Worm (Caenorhabditis elegans) whole organism, L4 larva: ENCODE results near the gene Y38E10A.3.

Source experiments
- D1046.2 ChIP-seq: fragments of 200-800 bp; sonication (Bioruptor generic); IDR thresholded peaks from 2 replicates; pipeline ENCODE4 v1.3.6; 2022; ENCODE audit warnings: missing genetic modification characterization, missing compliant biosample characterization
- Y75B8A.6 ChIP-seq: fragments of 200-800 bp; sonication (Bioruptor generic); IDR thresholded peaks from 2 replicates; pipeline ENCODE4 v1.3.6; 2022; ENCODE audit warnings: missing genetic modification reagents, missing genetic modification characterization, missing compliant biosample characterization
- arid-1 ChIP-seq: fragments of 200-800 bp; sonication (Bioruptor generic); conservative IDR thresholded peaks from 2 replicates; pipeline ENCODE4 v1.3.6; 2022; ENCODE audit warnings: missing genetic modification reagents, missing genetic modification characterization, missing compliant biosample characterization
- attf-4 ChIP-seq: sonication (generic microtip); optimal IDR thresholded peaks from 3 replicates; lab custom pipeline; 2017; ENCODE audit warnings: missing biosample characterization, missing genetic modification characterization
- ceh-28 ChIP-seq: fragments of 150-350 bp; optimal IDR thresholded peaks from 2 replicates; lab custom pipeline; 2014; ENCODE audit warnings: missing biosample characterization, missing genetic modification reagents, missing genetic modification characterization
- ceh-82 ChIP-seq: sonication (generic microtip); optimal IDR thresholded peaks from 2 replicates; lab custom pipeline; 2017; ENCODE audit warnings: missing biosample characterization, missing genetic modification characterization
- daf-16 ChIP-seq, 3 experiments: sonication (generic microtip); optimal IDR thresholded peaks; 2 replicates each; lab custom pipeline; 2016 to 2017; ENCODE audit warnings: missing genetic modification characterization in 3 of 3, missing genetic modification reagents in 3 of 3, mild to moderate bottlenecking in 2 of 3, missing compliant biosample characterization in 2 of 3, missing biosample characterization in 1 of 3, moderate library complexity in 1 of 3
- hmg-1.1 ChIP-seq: fragments of 200-800 bp; sonication (Bioruptor generic); IDR thresholded peaks from 2 replicates; pipeline ENCODE4 v1.3.6; 2022; ENCODE audit warnings: missing genetic modification reagents, missing genetic modification characterization, missing compliant biosample characterization
- jun-1 ChIP-seq: fragments of 150-350 bp; optimal IDR thresholded peaks from 2 replicates; lab custom pipeline; 2014; ENCODE audit warnings: missing biosample characterization, missing genetic modification reagents, missing genetic modification characterization
- lin-1 ChIP-seq: fragments of 200-800 bp; sonication (Bioruptor generic); IDR thresholded peaks from 2 replicates; pipeline ENCODE4 v1.3.6; 2022; ENCODE audit warnings: missing genetic modification reagents, missing genetic modification characterization, missing compliant biosample characterization
- lin-13 ChIP-seq: fragments of 150-350 bp; optimal IDR thresholded peaks from 2 replicates; lab custom pipeline; 2014; ENCODE audit warnings: missing biosample characterization, missing genetic modification reagents, missing genetic modification characterization
- lin-15B ChIP-seq: fragments of 150-350 bp; sonication (generic microtip); optimal IDR thresholded peaks from 3 replicates; lab custom pipeline; 2014; ENCODE audit warnings: missing biosample characterization, missing genetic modification characterization
- lin-29 ChIP-seq: fragments of 200-800 bp; sonication (Bioruptor generic); IDR thresholded peaks from 2 replicates; pipeline ENCODE4 v1.3.6; 2022; ENCODE audit warnings: missing genetic modification reagents, missing genetic modification characterization, missing compliant biosample characterization
- nhr-10 ChIP-seq: fragments of 150-350 bp; optimal IDR thresholded peaks from 2 replicates; lab custom pipeline; 2014; ENCODE audit warnings: missing biosample characterization, missing genetic modification characterization
- nhr-11 ChIP-seq: fragments of 150-350 bp; optimal IDR thresholded peaks from 2 replicates; lab custom pipeline; 2014; ENCODE audit warnings: missing biosample characterization, missing genetic modification characterization
- nhr-25 ChIP-seq: sonication (generic microtip); optimal IDR thresholded peaks from 2 replicates; lab custom pipeline; 2017; ENCODE audit warnings: missing genetic modification characterization, mild to moderate bottlenecking, missing compliant biosample characterization, antibody characterized with exemption, moderate library complexity, borderline replicate concordance; ENCODE audit not compliant: insufficient read depth
- nhr-6 ChIP-seq: fragments of 150-350 bp; optimal IDR thresholded peaks from 2 replicates; lab custom pipeline; 2014; ENCODE audit warnings: missing biosample characterization, missing genetic modification characterization
- rbr-2 ChIP-seq: sonication (generic microtip); optimal IDR thresholded peaks from 2 replicates; lab custom pipeline; 2016; ENCODE audit warnings: missing genotype, missing genetic modification characterization, missing compliant biosample characterization
- set-16 ChIP-seq: fragments of 200-800 bp; sonication (Bioruptor generic); IDR thresholded peaks from 2 replicates; pipeline ENCODE4 v1.3.6; 2022; ENCODE audit warnings: missing genetic modification reagents, missing genetic modification characterization, missing compliant biosample characterization
- skn-1 ChIP-seq: fragments of 150-350 bp; optimal IDR thresholded peaks from 2 replicates; lab custom pipeline; 2014; ENCODE audit warnings: missing biosample characterization, missing genetic modification characterization
- tra-1 ChIP-seq: fragments of 200-800 bp; sonication (Bioruptor generic); IDR thresholded peaks from 2 replicates; pipeline ENCODE4 v1.3.6; 2022; ENCODE audit warnings: missing genetic modification reagents, missing genetic modification characterization, missing compliant biosample characterization
- zfp-2 ChIP-seq: sonication (generic microtip); optimal IDR thresholded peaks from 2 replicates; lab custom pipeline; 2016; ENCODE audit warnings: mild to moderate bottlenecking, missing genetic modification characterization, missing compliant biosample characterization

Gene Y38E10A.3

ce11 chrII:12527947-12528346 lies 46.6 kb downstream of the Y38E10A.3 start, which contains the start of gene srx-119:
Gene srx-119 (plus strand): TSS chrII:12528247.
- TF ChIP-seq nhr-11, result no peak
- TF ChIP-seq skn-1 (tag; lab: Kevin White, UChicago), result no peak
- TF ChIP-seq lin-13 (GFP tag; lab: Kevin White, UChicago), result no peak
- TF ChIP-seq tra-1, result no peak
- TF ChIP-seq D1046.2, result no peak
- TF ChIP-seq arid-1, result no peak
- TF ChIP-seq nhr-6 (tag; lab: Kevin White, UChicago), result no peak
- TF ChIP-seq rbr-2 (tag; lab: Kevin White, UChicago), result no peak
- TF ChIP-seq zfp-2 (tag; lab: Kevin White, UChicago), result no peak
- TF ChIP-seq lin-15B (tag; lab: Kevin White, UChicago), result no peak
- TF ChIP-seq, all 104 proteins: peak for 0

ce11 chrII:12525526-12525925 lies 49.0 kb downstream of the Y38E10A.3 start, which contains the start of gene srx-118:
Gene srx-118 (plus strand): TSS chrII:12525826.
- TF ChIP-seq jun-1 (tag; lab: Kevin White, UChicago) (no peak), lin-29 (GFP tag; lab: Robert Waterston, UW) (no peak), attf-4 (tag; lab: Kevin White, UChicago) (no peak), nhr-10 (no peak), ceh-82 (tag; lab: Kevin White, UChicago) (no peak), nhr-25 (tag; lab: Kevin White, UChicago) (no peak), ceh-28 (tag; lab: Kevin White, UChicago) (no peak), lin-1 (no peak), Y75B8A.6 (no peak), set-16 (no peak), daf-16 (GFP tag; optimal IDR thresholded peaks at IDR 0.05; lab: Kevin White, UChicago) (no peak), daf-16 (tag; optimal IDR thresholded peaks at IDR 0.05; lab: Kevin White, UChicago) (no peak), hmg-1.1 (GFP tag; lab: Robert Waterston, UW) (no peak)
